Fruit fly (Drosophila melanogaster) whole organism, pupa: ENCODE measurements around the gene CG32708.

Experiments
- CG10348 ChIP-seq: fragments of 200-800 bp; sonication (Bioruptor generic); IDR thresholded peaks from 2 replicates; pipeline ENCODE4 v1.3.6; 2022; ENCODE audit warnings: missing biosample characterization, missing genetic modification characterization
- CG12605 ChIP-seq: fragments of 200-800 bp; sonication (Bioruptor generic); IDR thresholded peaks from 2 replicates; pipeline ENCODE4 v1.3.6; 2022; ENCODE audit warnings: missing biosample characterization, missing genetic modification characterization
- CG13204 ChIP-seq: fragments of 200-800 bp; sonication (Bioruptor generic); optimal IDR thresholded peaks from 2 replicates; lab custom pipeline; 2018; ENCODE audit warnings: missing biosample characterization, mild to moderate bottlenecking, missing genetic modification characterization, moderate library complexity
- CG14655 ChIP-seq: fragments of 200-800 bp; sonication (Bioruptor generic); optimal IDR thresholded peaks from 3 replicates; lab custom pipeline; 2017; ENCODE audit warnings: mild to moderate bottlenecking, missing biosample characterization, missing genetic modification reagents, missing genetic modification characterization
- CG15710 ChIP-seq: fragments of 200-800 bp; sonication (Bioruptor generic); optimal IDR thresholded peaks from 2 replicates; lab custom pipeline; 2018; ENCODE audit warnings: missing biosample characterization, mild to moderate bottlenecking, missing genetic modification characterization, moderate library complexity
- CG17806 ChIP-seq: fragments of 200-800 bp; sonication (Bioruptor generic); optimal IDR thresholded peaks from 2 replicates; lab custom pipeline; 2018; ENCODE audit warnings: missing biosample characterization, mild to moderate bottlenecking, missing genetic modification characterization, moderate library complexity
- CG32121 ChIP-seq: fragments of 200-800 bp; sonication (Bioruptor generic); IDR thresholded peaks from 2 replicates; pipeline ENCODE4 v1.3.6; 2022; ENCODE audit warnings: missing biosample characterization, missing genetic modification characterization
- CG34367 ChIP-seq: fragments of 200-800 bp; sonication (Bioruptor generic); optimal IDR thresholded peaks from 2 replicates; lab custom pipeline; 2018; ENCODE audit warnings: missing biosample characterization, mild to moderate bottlenecking, missing genetic modification characterization
- CG4496 ChIP-seq: fragments of 200-800 bp; sonication (Bioruptor generic); IDR thresholded peaks from 3 replicates; pipeline ENCODE4 v1.3.6; 2022; ENCODE audit warnings: missing biosample characterization, missing genetic modification characterization
- CG8159 ChIP-seq: fragments of 200-800 bp; sonication (Bioruptor generic); optimal IDR thresholded peaks from 3 replicates; lab custom pipeline; 2018; ENCODE audit warnings: missing biosample characterization, mild to moderate bottlenecking, missing genetic modification characterization, moderate library complexity
- CG8301 ChIP-seq: fragments of 200-800 bp; sonication (Bioruptor generic); optimal IDR thresholded peaks from 2 replicates; lab custom pipeline; 2018; ENCODE audit warnings: missing biosample characterization, mild to moderate bottlenecking, missing genetic modification characterization
- CG9948 ChIP-seq: fragments of 200-800 bp; sonication (Bioruptor generic); optimal IDR thresholded peaks from 2 replicates; lab custom pipeline; 2018; ENCODE audit warnings: missing biosample characterization, mild to moderate bottlenecking, missing genetic modification characterization, moderate library complexity
- D1 ChIP-seq: fragments of 200-800 bp; sonication (Bioruptor generic); optimal IDR thresholded peaks from 2 replicates; lab custom pipeline; 2018; ENCODE audit warnings: missing biosample characterization, mild to moderate bottlenecking, missing genetic modification characterization, moderate library complexity
- EcR ChIP-seq: fragments of 200-800 bp; sonication (Bioruptor generic); optimal IDR thresholded peaks from 3 replicates; lab custom pipeline; 2019; ENCODE audit warnings: missing biosample characterization, missing genetic modification characterization, mild to moderate bottlenecking, moderate library complexity, missing genetic modification reagents
- Ets98B ChIP-seq: fragments of 200-800 bp; sonication (Bioruptor generic); IDR thresholded peaks from 2 replicates; pipeline ENCODE4 v1.3.6; 2022; ENCODE audit warnings: missing biosample characterization, missing genetic modification characterization
- Pif1A ChIP-seq: fragments of 200-800 bp; sonication (Bioruptor generic); optimal IDR thresholded peaks from 3 replicates; lab custom pipeline; 2016; ENCODE audit warnings: missing biosample characterization, missing genetic modification characterization
- Pif1B ChIP-seq: fragments of 200-800 bp; sonication (Bioruptor generic); optimal IDR thresholded peaks from 3 replicates; lab custom pipeline; 2016; ENCODE audit warnings: missing biosample characterization, missing genetic modification characterization
- Snoo ChIP-seq: fragments of 200-800 bp; sonication (Bioruptor generic); optimal IDR thresholded peaks from 3 replicates; lab custom pipeline; 2017; ENCODE audit warnings: missing biosample characterization, mild to moderate bottlenecking, missing genetic modification characterization, inconsistent platforms
- fd96Ca ChIP-seq: fragments of 200-800 bp; sonication (Bioruptor generic); IDR thresholded peaks from 3 replicates; pipeline ENCODE4 v1.3.6; 2022; ENCODE audit warnings: missing biosample characterization, missing genetic modification characterization
- gl ChIP-seq: fragments of 200-800 bp; sonication (Bioruptor generic); optimal IDR thresholded peaks from 2 replicates; lab custom pipeline; 2018; ENCODE audit warnings: missing biosample characterization, mild to moderate bottlenecking, missing genetic modification characterization
- rn ChIP-seq: fragments of 200-800 bp; sonication (Bioruptor generic); IDR thresholded peaks from 2 replicates; pipeline ENCODE4 v1.3.6; 2022; ENCODE audit warnings: missing biosample characterization, missing genetic modification characterization

Gene CG32708

dm6 chrX:9068822-9069221 lies 16.9 kb upstream of the CG32708 start:
- TF ChIP-seq CG15710 (tag; lab: Kevin White, UChicago) (peak; percentile 68), CG9948 (tag; lab: Kevin White, UChicago) (peak; percentile 37), CG34367 (peak; percentile 75), CG13204 (GFP tag; lab: Kevin White, UChicago) (peak; percentile 44), gl (tag; lab: Kevin White, UChicago) (peak; percentile 63), CG12605 (GFP tag; lab: Robert Waterston, UW) (peak; percentile 75), Pif1B (peak; percentile 63), fd96Ca (GFP tag; lab: Robert Waterston, UW) (peak; percentile 88), CG8301 (tag; lab: Kevin White, UChicago) (peak; percentile 74), CG8159 (peak; percentile 75), Ets98B (GFP tag; lab: Robert Waterston, UW) (peak; percentile 83), CG4496 (GFP tag; lab: Robert Waterston, UW) (peak; percentile 92), CG32121 (GFP tag; lab: Robert Waterston, UW) (peak; percentile 55), Snoo (tag; lab: Kevin White, UChicago) (no peak), CG17806 (tag; lab: Kevin White, UChicago) (peak; percentile 64), Pif1A (peak; percentile 67), D1 (tag; lab: Kevin White, UChicago) (no peak), rn (GFP tag; lab: Robert Waterston, UW) (peak; percentile 55; the same call in 1 of the 2 replicates), EcR (GFP tag; lab: Kevin White, UChicago) (peak; percentile 6), CG14655 (GFP tag; lab: Kevin White, UChicago) (peak; percentile 76), CG10348 (GFP tag; lab: Robert Waterston, UW) (no peak)

- TF ChIP-seq CG13204 (GFP tag; lab: Kevin White, UChicago): no peak
- no peak for TF ChIP-seq CG17806 (tag; lab: Kevin White, UChicago)
- TF ChIP-seq CG32121 (GFP tag; lab: Robert Waterston, UW): no peak
- TF ChIP-seq CG34367: no peak
- no peak for TF ChIP-seq CG15710 (tag; lab: Kevin White, UChicago)
- no peak for TF ChIP-seq CG9948 (tag; lab: Kevin White, UChicago)
- TF ChIP-seq EcR (GFP tag; lab: Kevin White, UChicago): no peak
- TF ChIP-seq fd96Ca (GFP tag; lab: Robert Waterston, UW): no peak
- TF ChIP-seq Pif1A: no peak
- TF ChIP-seq CG4496 (GFP tag; lab: Robert Waterston, UW): no peak
These were observed 14.4 kb upstream of the CG32708 start, which contains the start of gene CG10970 for dm6 chrX:9071308-9071707. CG10970 (minus strand) TSS chrX:9071408.

- TF ChIP-seq CG8301 (tag; lab: Kevin White, UChicago) (no peak), Pif1A (no peak), CG13204 (GFP tag; lab: Kevin White, UChicago) (no peak), D1 (tag; lab: Kevin White, UChicago) (no peak), rn (GFP tag; lab: Robert Waterston, UW) (no peak), CG12605 (GFP tag; lab: Robert Waterston, UW) (no peak), CG15710 (tag; lab: Kevin White, UChicago) (no peak), CG14655 (GFP tag; lab: Kevin White, UChicago) (no peak), CG34367 (no peak), Ets98B (GFP tag; lab: Robert Waterston, UW) (no peak), CG8159 (no peak), Snoo (tag; lab: Kevin White, UChicago) (no peak)
- TF ChIP-seq, all 21 proteins: peak for 0
These were observed 11.7 kb upstream of the CG32708 start for dm6 chrX:9074040-9074439.

dm6 chrX:9075641-9076324 lies 9.9 kb upstream of the CG32708 start:
- no peak for TF ChIP-seq CG34367
- TF ChIP-seq D1 (tag; lab: Kevin White, UChicago): no peak
- no peak for TF ChIP-seq EcR (GFP tag; lab: Kevin White, UChicago)
- peak; percentile 59 for TF ChIP-seq CG32121 (GFP tag; lab: Robert Waterston, UW)
- 0 out of 3 replicates have a peak, but pooled peaks have one; percentile 36 for TF ChIP-seq fd96Ca (GFP tag; lab: Robert Waterston, UW)
- no peak for TF ChIP-seq CG13204 (GFP tag; lab: Kevin White, UChicago)
- TF ChIP-seq CG8159: peak; percentile 64
- peak; percentile 44 for TF ChIP-seq CG15710 (tag; lab: Kevin White, UChicago)
- TF ChIP-seq rn (GFP tag; lab: Robert Waterston, UW): no peak
- peak; percentile 30 for TF ChIP-seq Pif1B
- no peak for TF ChIP-seq CG10348 (GFP tag; lab: Robert Waterston, UW)
- no peak for TF ChIP-seq Ets98B (GFP tag; lab: Robert Waterston, UW)
- TF ChIP-seq Snoo (tag; lab: Kevin White, UChicago): peak; percentile 67
- peak; percentile 74 for TF ChIP-seq Pif1A
- no peak for TF ChIP-seq CG12605 (GFP tag; lab: Robert Waterston, UW)
- TF ChIP-seq CG9948 (tag; lab: Kevin White, UChicago): peak; percentile 1
- TF ChIP-seq gl (tag; lab: Kevin White, UChicago): no peak
- TF ChIP-seq CG14655 (GFP tag; lab: Kevin White, UChicago): peak; percentile 56
- TF ChIP-seq CG4496 (GFP tag; lab: Robert Waterston, UW): peak; percentile 35; the same call in 1 of the 3 replicates
- peak; percentile 2 for TF ChIP-seq CG17806 (tag; lab: Kevin White, UChicago)
- peak; percentile 44 for TF ChIP-seq CG8301 (tag; lab: Kevin White, UChicago)

dm6 chrX:9077558-9077957 lies 8.2 kb upstream of the CG32708 start:
- TF ChIP-seq CG17806 (tag; lab: Kevin White, UChicago): no peak
- TF ChIP-seq CG4496 (GFP tag; lab: Robert Waterston, UW): peak; percentile 8; the same call in 1 of the 3 replicates
- peak; percentile 64 for TF ChIP-seq CG13204 (GFP tag; lab: Kevin White, UChicago)
- TF ChIP-seq CG12605 (GFP tag; lab: Robert Waterston, UW): peak; percentile 40; the same call in 1 of the 2 replicates
- TF ChIP-seq Ets98B (GFP tag; lab: Robert Waterston, UW): no peak
- no peak for TF ChIP-seq CG10348 (GFP tag; lab: Robert Waterston, UW)
- peak; percentile 32 for TF ChIP-seq CG15710 (tag; lab: Kevin White, UChicago)
- peak; percentile 48 for TF ChIP-seq gl (tag; lab: Kevin White, UChicago)
- TF ChIP-seq CG34367: peak; percentile 43
- TF ChIP-seq CG8301 (tag; lab: Kevin White, UChicago): no peak
- TF ChIP-seq Pif1A: peak; percentile 29
- TF ChIP-seq EcR (GFP tag; lab: Kevin White, UChicago): no peak
- TF ChIP-seq D1 (tag; lab: Kevin White, UChicago): no peak
- TF ChIP-seq Snoo (tag; lab: Kevin White, UChicago): no peak
- TF ChIP-seq CG9948 (tag; lab: Kevin White, UChicago): no peak
- no peak for TF ChIP-seq CG14655 (GFP tag; lab: Kevin White, UChicago)
- TF ChIP-seq rn (GFP tag; lab: Robert Waterston, UW): no peak
